Worm (Caenorhabditis elegans) whole organism, L1 larva: ENCODE results near the gene R06F6.8.

Experiments used
- C16A3.4 ChIP-seq: fragments of 150-350 bp; optimal IDR thresholded peaks from 2 replicates; lab custom pipeline; 2014; ENCODE audit warnings: missing biosample characterization, missing genetic modification characterization
- aha-1 ChIP-seq: fragments of 150-350 bp; optimal IDR thresholded peaks from 2 replicates; lab custom pipeline; 2014; ENCODE audit warnings: missing biosample characterization, missing genetic modification characterization
- ama-1 ChIP-seq: fragments of 150-350 bp; optimal IDR thresholded peaks from 2 replicates; lab custom pipeline; 2014
- ceh-63 ChIP-seq: fragments of 200-800 bp; sonication (Bioruptor generic); optimal IDR thresholded peaks from 2 replicates; lab custom pipeline; 2018; ENCODE audit warnings: mild to moderate bottlenecking, missing genetic modification characterization, missing compliant biosample characterization
- ceh-8 ChIP-seq: fragments of 200-800 bp; sonication (Bioruptor generic); optimal IDR thresholded peaks from 2 replicates; lab custom pipeline; 2018; ENCODE audit warnings: mild to moderate bottlenecking, missing genetic modification characterization, moderate library complexity, missing compliant biosample characterization
- ceh-82 ChIP-seq, 3 experiments: fragments of 150-350 bp in 1 of 3; sonication (generic microtip) in 2 of 3; optimal IDR thresholded peaks; 2 replicates each; lab custom pipeline; 2014 to 2017; ENCODE audit warnings: missing biosample characterization in 3 of 3, missing genetic modification characterization in 3 of 3
- ceh-88 ChIP-seq: fragments of 200-800 bp; sonication (Bioruptor generic); IDR thresholded peaks from 2 replicates; pipeline ENCODE4 v1.3.6; 2022; ENCODE audit warnings: missing genetic modification characterization, missing compliant biosample characterization
- dpl-1 ChIP-seq, 3 experiments: fragments of 150-350 bp in 2 of 3; sonication (generic microtip) in 1 of 3; optimal IDR thresholded peaks; 2 replicates each; lab custom pipeline; 2014 to 2017; ENCODE audit warnings: missing biosample characterization in 3 of 3, missing genetic modification characterization in 3 of 3, missing genetic modification reagents in 3 of 3
- dsc-1 ChIP-seq: sonication (generic microtip); optimal IDR thresholded peaks from 2 replicates; lab custom pipeline; 2016; ENCODE audit warnings: mild to moderate bottlenecking, missing genetic modification characterization, missing compliant biosample characterization
- efl-1 ChIP-seq, 4 experiments: fragments of 150-350 bp; optimal IDR thresholded peaks in 3 of 4; peaks in 1 of 4; 1 replicate in 1 of 4; 2 replicates in 3 of 4; lab custom pipeline; 2014; ENCODE audit warnings: missing biosample characterization in 2 of 4, missing genetic modification characterization in 2 of 4, missing genetic modification reagents in 2 of 4
- efl-3 ChIP-seq: fragments of 200-800 bp; sonication (Bioruptor generic); optimal IDR thresholded peaks from 2 replicates; lab custom pipeline; 2018; ENCODE audit warnings: mild to moderate bottlenecking, missing genetic modification characterization, missing compliant biosample characterization
- elt-2 ChIP-seq: sonication (generic microtip); optimal IDR thresholded peaks from 2 replicates; lab custom pipeline; 2016; ENCODE audit warnings: missing genetic modification characterization, mild to moderate bottlenecking, inconsistent platforms, missing compliant biosample characterization, missing genetic modification reagents
- elt-3 ChIP-seq, 6 experiments: fragments of 150-350 bp in 1 of 6; sonication (generic microtip); optimal IDR thresholded peaks; 2 replicates each; lab custom pipeline; 2017 to 2018; ENCODE audit warnings: missing biosample characterization in 6 of 6, missing genetic modification characterization in 6 of 6, inconsistent platforms in 1 of 6
- fkh-10 ChIP-seq: sonication (generic microtip); optimal IDR thresholded peaks from 2 replicates; lab custom pipeline; 2017; ENCODE audit warnings: missing biosample characterization, missing genetic modification reagents, missing genetic modification characterization
- fos-1 ChIP-seq: fragments of 150-350 bp; optimal IDR thresholded peaks from 2 replicates; lab custom pipeline; 2014; ENCODE audit warnings: missing biosample characterization, missing genetic modification characterization
- irx-1 ChIP-seq: sonication (generic microtip); optimal IDR thresholded peaks from 2 replicates; lab custom pipeline; 2016; ENCODE audit warnings: missing genetic modification characterization, missing compliant biosample characterization
- isw-1 ChIP-seq: fragments of 200-800 bp; sonication (Bioruptor generic); IDR thresholded peaks from 2 replicates; pipeline ENCODE4 v1.3.6; 2022; ENCODE audit warnings: missing genetic modification characterization, missing compliant biosample characterization
- lin-13 ChIP-seq: fragments of 150-350 bp; optimal IDR thresholded peaks from 2 replicates; lab custom pipeline; 2014; ENCODE audit warnings: missing biosample characterization, missing genetic modification reagents, missing genetic modification characterization
- lin-15B ChIP-seq: fragments of 150-350 bp; sonication (generic microtip); optimal IDR thresholded peaks from 3 replicates; lab custom pipeline; 2014; ENCODE audit warnings: missing biosample characterization, missing genetic modification characterization
- lin-35 ChIP-seq, 2 experiments: fragments of 150-350 bp; optimal IDR thresholded peaks; 2 replicates each; lab custom pipeline; 2014; ENCODE audit warnings: missing biosample characterization in 2 of 2, missing genetic modification characterization in 2 of 2, missing genetic modification reagents in 2 of 2
- lsy-2 ChIP-seq, 2 experiments: fragments of 150-350 bp; optimal IDR thresholded peaks; 2 replicates each; lab custom pipeline; 2014; ENCODE audit warnings: missing biosample characterization in 2 of 2, missing genetic modification characterization in 2 of 2
- mdl-1 ChIP-seq, 2 experiments: fragments of 150-350 bp; optimal IDR thresholded peaks; 2 replicates each; lab custom pipeline; 2014 to 2017; ENCODE audit warnings: missing biosample characterization in 2 of 2, missing genetic modification characterization in 2 of 2, inconsistent platforms in 1 of 2
- mef-2 ChIP-seq: fragments of 150-350 bp; optimal IDR thresholded peaks from 2 replicates; lab custom pipeline; 2014; ENCODE audit warnings: missing biosample characterization, missing genetic modification characterization
- mep-1 ChIP-seq: fragments of 150-350 bp; optimal IDR thresholded peaks from 2 replicates; lab custom pipeline; 2014; ENCODE audit warnings: missing biosample characterization, missing genetic modification characterization
- nhr-11 ChIP-seq: fragments of 150-350 bp; optimal IDR thresholded peaks from 2 replicates; lab custom pipeline; 2014; ENCODE audit warnings: missing biosample characterization, missing genetic modification characterization
- nhr-12 ChIP-seq: sonication (generic microtip); optimal IDR thresholded peaks from 2 replicates; lab custom pipeline; 2017; ENCODE audit warnings: missing biosample characterization, missing genetic modification characterization
- nhr-19 ChIP-seq: fragments of 200-800 bp; sonication (Bioruptor generic); conservative IDR thresholded peaks from 2 replicates; pipeline ENCODE4 v1.3.6; 2022; ENCODE audit warnings: missing genetic modification characterization, missing compliant biosample characterization
- nhr-20 ChIP-seq: sonication (generic microtip); optimal IDR thresholded peaks from 2 replicates; lab custom pipeline; 2016; ENCODE audit warnings: mild to moderate bottlenecking, missing genetic modification characterization, missing compliant biosample characterization
- nhr-28 ChIP-seq: fragments of 150-350 bp; optimal IDR thresholded peaks from 2 replicates; lab custom pipeline; 2014; ENCODE audit warnings: missing biosample characterization, missing genetic modification characterization
- nhr-47 ChIP-seq: sonication (generic microtip); optimal IDR thresholded peaks from 2 replicates; lab custom pipeline; 2016; ENCODE audit warnings: mild to moderate bottlenecking, missing genetic modification characterization, moderate library complexity, missing compliant biosample characterization
- nhr-71 ChIP-seq: sonication (generic microtip); optimal IDR thresholded peaks from 2 replicates; lab custom pipeline; 2016; ENCODE audit warnings: mild to moderate bottlenecking, missing genetic modification characterization, moderate library complexity, missing compliant biosample characterization
- nhr-77 ChIP-seq: fragments of 150-350 bp; optimal IDR thresholded peaks from 2 replicates; lab custom pipeline; 2014; ENCODE audit warnings: missing biosample characterization, missing genetic modification characterization
- nhr-85 ChIP-seq: sonication (generic microtip); peaks from one replicate; lab custom pipeline; 2016; ENCODE audit warnings: missing genetic modification characterization, inconsistent platforms, missing compliant biosample characterization
- nhr-90 ChIP-seq: sonication (generic microtip); optimal IDR thresholded peaks from 2 replicates; lab custom pipeline; 2016; ENCODE audit warnings: mild to moderate bottlenecking, missing genetic modification characterization, missing compliant biosample characterization; ENCODE audit not compliant: poor library complexity
- pag-3 ChIP-seq: sonication (generic microtip); optimal IDR thresholded peaks from 2 replicates; lab custom pipeline; 2017; ENCODE audit warnings: missing genetic modification characterization, mild to moderate bottlenecking, missing compliant biosample characterization, antibody characterized with exemption, borderline replicate concordance; ENCODE audit not compliant: insufficient read depth
- rnt-1 ChIP-seq: sonication (generic microtip); optimal IDR thresholded peaks from 2 replicates; lab custom pipeline; 2016; ENCODE audit warnings: mild to moderate bottlenecking, missing genetic modification characterization, moderate library complexity, missing compliant biosample characterization
- skn-1 ChIP-seq: fragments of 150-350 bp; optimal IDR thresholded peaks from 2 replicates; lab custom pipeline; 2014; ENCODE audit warnings: missing biosample characterization, missing genetic modification characterization
- snpc-4 ChIP-seq: fragments of 150-350 bp; optimal IDR thresholded peaks from 2 replicates; lab custom pipeline; 2014; ENCODE audit warnings: missing biosample characterization, missing genetic modification characterization
- snu-23 ChIP-seq: sonication (generic microtip); optimal IDR thresholded peaks from 2 replicates; lab custom pipeline; 2016; ENCODE audit warnings: missing genetic modification characterization, missing compliant biosample characterization
- swsn-7 ChIP-seq: sonication (generic microtip); optimal IDR thresholded peaks from 2 replicates; lab custom pipeline; 2016; ENCODE audit warnings: missing genetic modification characterization, missing compliant biosample characterization
- tbx-2 ChIP-seq: sonication (generic microtip); optimal IDR thresholded peaks from 2 replicates; lab custom pipeline; 2016; ENCODE audit warnings: missing genetic modification characterization, missing compliant biosample characterization
- unc-62 ChIP-seq: fragments of 150-350 bp; optimal IDR thresholded peaks from 2 replicates; lab custom pipeline; 2014; ENCODE audit warnings: missing biosample characterization, missing genetic modification reagents, missing genetic modification characterization
- unc-86 ChIP-seq: sonication (generic microtip); optimal IDR thresholded peaks from 2 replicates; lab custom pipeline; 2016; ENCODE audit warnings: missing genetic modification characterization, missing compliant biosample characterization
- unc-98 ChIP-seq: fragments of 200-800 bp; sonication (Bioruptor generic); IDR thresholded peaks from 2 replicates; pipeline ENCODE4 v1.3.6; 2022; ENCODE audit warnings: missing genetic modification characterization, missing compliant biosample characterization
- vab-15 ChIP-seq: sonication (generic microtip); optimal IDR thresholded peaks from 2 replicates; lab custom pipeline; 2017; ENCODE audit warnings: missing genotype, mild to moderate bottlenecking, missing genetic modification characterization, missing compliant biosample characterization
- xbp-1 ChIP-seq: sonication (generic microtip); optimal IDR thresholded peaks from 2 replicates; lab custom pipeline; 2016; ENCODE audit warnings: missing genetic modification characterization, missing compliant biosample characterization
- zag-1 ChIP-seq: fragments of 150-350 bp; optimal IDR thresholded peaks from 2 replicates; lab custom pipeline; 2014; ENCODE audit warnings: missing biosample characterization, missing genetic modification characterization
- ztf-4 ChIP-seq: fragments of 150-350 bp; optimal IDR thresholded peaks from 2 replicates; lab custom pipeline; 2014; ENCODE audit warnings: missing biosample characterization, missing genetic modification characterization

R06F6.8 gene

DNA sequence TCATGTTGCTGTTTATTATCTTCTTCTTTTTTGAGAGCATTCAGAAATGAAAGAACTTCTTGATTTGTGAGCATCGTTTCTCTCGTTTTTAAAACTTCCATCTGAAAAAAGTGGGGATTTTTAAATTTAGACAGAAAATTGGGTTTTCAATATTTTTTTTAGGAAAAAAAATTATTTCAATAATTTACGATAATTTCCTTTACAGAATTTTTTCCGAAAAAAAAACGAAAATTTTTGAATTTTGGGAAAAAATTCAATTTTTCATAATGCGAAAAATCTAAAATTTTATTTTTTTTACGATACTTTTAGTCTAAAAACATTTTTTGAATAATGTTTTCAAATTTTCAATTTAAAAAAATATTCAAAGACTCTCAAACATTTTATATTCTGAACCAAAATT, 37.3 kb upstream of the R06F6.8 start, which contains the start of gene M106.7:
M106.7 (minus strand) TSS at position 101 of the 400 bp plus-strand sequence.
- no peak for TF ChIP-seq ceh-63 (GFP tag; lab: Kevin White, UChicago)
- TF ChIP-seq, all 84 proteins: peak for 0

DNA sequence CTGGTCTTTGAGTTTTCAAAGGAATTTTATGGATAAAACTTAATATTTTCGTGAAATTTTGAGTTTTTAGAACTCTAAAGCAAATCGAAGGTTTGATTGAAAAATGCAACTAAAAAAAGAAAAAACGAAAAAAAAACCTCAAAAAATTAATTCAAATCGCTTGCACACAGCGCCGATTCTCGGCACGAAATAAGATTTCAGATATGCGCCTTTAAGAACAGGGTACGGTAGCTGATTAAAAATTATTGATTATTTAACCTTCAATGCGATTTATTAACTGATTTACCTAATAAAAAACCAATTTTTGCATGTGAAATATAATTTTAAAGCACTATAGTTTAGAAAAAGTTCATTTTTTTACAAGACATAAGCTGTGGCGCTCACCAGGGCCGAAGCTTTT, 33.1 kb upstream of the R06F6.8 start:
- TF ChIP-seq ama-1 (lab: Kevin White, UChicago), result no peak
- no peak for TF ChIP-seq swsn-7 (tag; lab: Kevin White, UChicago)
- TF ChIP-seq ceh-8, result no peak
- no peak for TF ChIP-seq vab-15 (tag; lab: Kevin White, UChicago)
- no peak for TF ChIP-seq pag-3 (tag; lab: Kevin White, UChicago)
- no peak for TF ChIP-seq ceh-82 (tag; optimal IDR thresholded peaks at IDR 0.05; lab: Kevin White, UChicago)
- no peak for TF ChIP-seq zag-1 (tag; lab: Kevin White, UChicago)
- TF ChIP-seq lin-13 (GFP tag; lab: Kevin White, UChicago), result no peak

DNA sequence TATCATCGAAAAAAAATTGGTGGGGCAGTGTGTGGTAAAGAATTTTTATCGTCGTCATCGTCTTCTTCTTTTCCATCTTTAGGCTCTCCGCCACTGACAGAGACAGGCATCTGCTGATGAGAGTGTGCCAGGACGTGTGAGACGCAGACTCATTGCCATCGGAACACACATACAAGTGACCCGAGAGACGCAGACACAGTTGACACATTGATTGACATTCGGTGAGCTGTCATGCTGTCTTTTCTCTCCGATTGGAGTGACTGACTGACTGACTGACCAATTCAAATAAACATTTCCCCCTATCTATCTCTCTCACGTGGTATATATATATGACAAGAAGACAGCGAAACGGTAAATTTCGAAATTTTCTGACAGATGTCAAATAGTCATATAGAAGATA, 31.3 kb upstream of the R06F6.8 start:
- TF ChIP-seq mef-2 (tag; lab: Kevin White, UChicago) (no peak), isw-1 (GFP tag; lab: Robert Waterston, UW) (peak; percentile 24), zag-1 (tag; lab: Kevin White, UChicago) (no peak), nhr-28 (no peak), aha-1 (peak; percentile 62), nhr-71 (tag; lab: Kevin White, UChicago) (peak; percentile 90), nhr-85 (peak; percentile 97), fos-1 (tag; lab: Kevin White, UChicago) (no peak), unc-86 (tag; lab: Kevin White, UChicago) (peak; percentile 60), lin-15B (tag; lab: Kevin White, UChicago) (no peak), fkh-10 (GFP tag; lab: Kevin White, UChicago) (no peak), snpc-4 (tag; lab: Kevin White, UChicago) (peak; percentile 51), efl-3 (no peak), elt-3 (tag; optimal IDR thresholded peaks at IDR 0.05; lab: Kevin White, UChicago) (peak in 2 of 6 experiments; percentile 52 to 78), nhr-77 (tag; lab: Kevin White, UChicago) (peak; percentile 22), C16A3.4 (tag; lab: Kevin White, UChicago) (peak; percentile 39), nhr-12 (tag; lab: Kevin White, UChicago) (no peak), lsy-2 (tag; optimal IDR thresholded peaks at IDR 0.05; lab: Kevin White, UChicago) (peak; percentile 65 to 72), tbx-2 (tag; lab: Kevin White, UChicago) (peak; percentile 83), dsc-1 (tag; lab: Kevin White, UChicago) (peak; percentile 24), nhr-19 (GFP tag; lab: Robert Waterston, UW) (peak; percentile 68), vab-15 (tag; lab: Kevin White, UChicago) (no peak), dpl-1 (GFP tag; optimal IDR thresholded peaks at IDR 0.05; lab: Kevin White, UChicago) (peak; percentile 35 to 61 (median 55)), ceh-82 (tag; optimal IDR thresholded peaks at IDR 0.05; lab: Kevin White, UChicago) (peak in 2 of 3 experiments; percentile 0 to 62), unc-98 (GFP tag; lab: Robert Waterston, UW) (no peak), nhr-11 (tag; lab: Kevin White, UChicago) (no peak), lin-35 (GFP tag; optimal IDR thresholded peaks at IDR 0.05; lab: Kevin White, UChicago) (peak; percentile 68 to 80), nhr-20 (tag; lab: Kevin White, UChicago) (peak; percentile 84), ztf-4 (tag; lab: Kevin White, UChicago) (peak; percentile 69), snu-23 (GFP tag; lab: Kevin White, UChicago) (peak; percentile 87), swsn-7 (tag; lab: Kevin White, UChicago) (peak; percentile 68), elt-2 (tag; lab: Kevin White, UChicago) (peak; percentile 56), nhr-47 (peak; percentile 71), mep-1 (tag; lab: Kevin White, UChicago) (peak; percentile 89), efl-1 (optimal IDR thresholded peaks at IDR 0.05; lab: Kevin White, UChicago) (peak; percentile 65 to 67), efl-1 (GFP tag; optimal IDR thresholded peaks at IDR 0.05 in 1 of 2; lab: Kevin White, UChicago) (peak; percentile 56 to 95), mdl-1 (tag; optimal IDR thresholded peaks at IDR 0.05; lab: Kevin White, UChicago) (peak in 1 of 2 experiments; percentile 69), skn-1 (tag; lab: Kevin White, UChicago) (peak; percentile 63), nhr-90 (peak; percentile 82), xbp-1 (tag; lab: Kevin White, UChicago) (peak; percentile 55), irx-1 (tag; lab: Kevin White, UChicago) (peak; percentile 61), unc-62 (GFP tag; lab: Kevin White, UChicago) (peak; percentile 41), ceh-88 (GFP tag; lab: Robert Waterston, UW) (peak; percentile 55), rnt-1 (tag; lab: Kevin White, UChicago) (peak; percentile 56)
